Worm (Caenorhabditis elegans) whole organism, young adult: ENCODE data around the gene F37C12.18.

Experiments used
- B0035.1 ChIP-seq: sonication (generic microtip); optimal IDR thresholded peaks from 2 replicates; lab custom pipeline; 2016; ENCODE audit warnings: missing genetic modification characterization, mild to moderate bottlenecking, missing compliant biosample characterization, missing genotype, missing genetic modification reagents
- B0336.3 ChIP-seq: fragments of 200-800 bp; sonication (Bioruptor generic); IDR thresholded peaks from 2 replicates; pipeline ENCODE4 v1.3.6; 2022; ENCODE audit warnings: missing genetic modification characterization, missing compliant biosample characterization
- F22D6.2 ChIP-seq: sonication (generic microtip); optimal IDR thresholded peaks from 2 replicates; lab custom pipeline; 2016; ENCODE audit warnings: mild to moderate bottlenecking, missing genetic modification characterization, missing compliant biosample characterization
- F49E8.2 ChIP-seq: sonication (generic microtip); optimal IDR thresholded peaks from 3 replicates; lab custom pipeline; 2017; ENCODE audit warnings: missing genetic modification characterization, mild to moderate bottlenecking, missing compliant biosample characterization, antibody characterized with exemption, moderate library complexity; ENCODE audit not compliant: insufficient read depth
- F52B5.7 ChIP-seq: sonication (generic microtip); optimal IDR thresholded peaks from 2 replicates; lab custom pipeline; 2016; ENCODE audit warnings: mild to moderate bottlenecking, missing genetic modification characterization, missing compliant biosample characterization
- F55B11.4 ChIP-seq: sonication (generic microtip); optimal IDR thresholded peaks from 2 replicates; lab custom pipeline; 2016; ENCODE audit warnings: missing compliant biosample characterization, missing genetic modification characterization, borderline replicate concordance; ENCODE audit not compliant: insufficient read depth
- F57A8.1 ChIP-seq: fragments of 200-800 bp; sonication (Bioruptor generic); optimal IDR thresholded peaks from 2 replicates; lab custom pipeline; 2018; ENCODE audit warnings: mild to moderate bottlenecking, missing genetic modification characterization, moderate library complexity, missing compliant biosample characterization
- K11D2.4 ChIP-seq: fragments of 200-800 bp; sonication (Bioruptor generic); IDR thresholded peaks from 2 replicates; pipeline ENCODE4 v1.3.6; 2022; ENCODE audit warnings: missing genetic modification reagents, missing genetic modification characterization, missing compliant biosample characterization
- Y53F4B.3 ChIP-seq: fragments of 200-800 bp; sonication (Bioruptor generic); IDR thresholded peaks from 2 replicates; pipeline ENCODE4 v1.3.6; 2022; ENCODE audit warnings: missing genetic modification reagents, missing genetic modification characterization, missing compliant biosample characterization
- Y53G8AR.9 ChIP-seq: fragments of 200-800 bp; sonication (Bioruptor generic); conservative IDR thresholded peaks from 2 replicates; pipeline ENCODE4 v1.3.6; 2022; ENCODE audit warnings: missing genetic modification reagents, missing genetic modification characterization, missing compliant biosample characterization
- Y56A3A.18 ChIP-seq: fragments of 200-800 bp; sonication (Bioruptor generic); IDR thresholded peaks from 2 replicates; pipeline ENCODE4 v1.3.6; 2022; ENCODE audit warnings: missing genetic modification reagents, missing genetic modification characterization, missing compliant biosample characterization
- Y67H2A.10 ChIP-seq: fragments of 200-800 bp; sonication (Bioruptor generic); conservative IDR thresholded peaks from 2 replicates; pipeline ENCODE4 v1.3.6; 2022; ENCODE audit warnings: missing genetic modification reagents, missing genetic modification characterization, missing compliant biosample characterization
- atf-7 ChIP-seq: sonication (generic microtip); optimal IDR thresholded peaks from 2 replicates; lab custom pipeline; 2017; ENCODE audit warnings: mild to moderate bottlenecking, missing genetic modification characterization, missing compliant biosample characterization
- attf-3 ChIP-seq: fragments of 200-800 bp; sonication (Bioruptor generic); conservative IDR thresholded peaks from 2 replicates; pipeline ENCODE4 v1.3.6; 2022; ENCODE audit warnings: missing genetic modification reagents, missing genetic modification characterization, missing compliant biosample characterization
- bed-1 ChIP-seq: fragments of 200-800 bp; sonication (Bioruptor generic); IDR thresholded peaks from 2 replicates; pipeline ENCODE4 v1.3.6; 2022; ENCODE audit warnings: missing genetic modification reagents, missing genetic modification characterization, missing compliant biosample characterization
- cebp-1 ChIP-seq, 2 experiments: fragments of 200-800 bp in 1 of 2; sonication (Bioruptor generic) in 1 of 2; sonication (generic microtip) in 1 of 2; IDR thresholded peaks in 1 of 2; optimal IDR thresholded peaks in 1 of 2; 2 replicates each; pipeline versions ENCODE4 v1.3.6 to Lab custom; 2017 to 2022; ENCODE audit warnings: missing compliant biosample characterization in 2 of 2, missing genetic modification characterization in 2 of 2, mild to moderate bottlenecking in 1 of 2, missing genetic modification reagents in 1 of 2, moderate library complexity in 1 of 2
- ceh-100 ChIP-seq: fragments of 200-800 bp; sonication (Bioruptor generic); IDR thresholded peaks from 2 replicates; pipeline ENCODE4 v1.3.6; 2022; ENCODE audit warnings: missing genetic modification reagents, missing genetic modification characterization, missing compliant biosample characterization
- ceh-40 ChIP-seq: fragments of 200-800 bp; sonication (Bioruptor generic); IDR thresholded peaks from 2 replicates; pipeline ENCODE4 v1.3.6; 2022; ENCODE audit warnings: missing genetic modification characterization, missing compliant biosample characterization
- ceh-79 ChIP-seq: sonication (generic microtip); optimal IDR thresholded peaks from 2 replicates; lab custom pipeline; 2017; ENCODE audit warnings: mild to moderate bottlenecking, missing genetic modification characterization, missing compliant biosample characterization
- dpl-1 ChIP-seq: fragments of 150-350 bp; optimal IDR thresholded peaks from 2 replicates; lab custom pipeline; 2014; ENCODE audit warnings: missing biosample characterization, missing genetic modification reagents, missing genetic modification characterization
- egl-18 ChIP-seq: fragments of 200-800 bp; sonication (Bioruptor generic); IDR thresholded peaks from 2 replicates; pipeline ENCODE4 v1.3.6; 2022; ENCODE audit warnings: missing genetic modification reagents, missing genetic modification characterization, missing compliant biosample characterization
- egl-44 ChIP-seq: fragments of 200-800 bp; sonication (Bioruptor generic); IDR thresholded peaks from 2 replicates; pipeline ENCODE4 v1.3.6; 2022; ENCODE audit warnings: missing genetic modification reagents, missing genetic modification characterization, missing compliant biosample characterization
- ekl-4 ChIP-seq: fragments of 200-800 bp; sonication (Bioruptor generic); IDR thresholded peaks from 2 replicates; pipeline ENCODE4 v1.3.6; 2022; ENCODE audit warnings: missing genetic modification reagents, missing genetic modification characterization, missing compliant biosample characterization
- fkh-3 ChIP-seq: sonication (generic microtip); optimal IDR thresholded peaks from 2 replicates; lab custom pipeline; 2016; ENCODE audit warnings: mild to moderate bottlenecking, missing genetic modification characterization, missing compliant biosample characterization
- gei-17 ChIP-seq: fragments of 200-800 bp; sonication (Bioruptor generic); optimal IDR thresholded peaks from 2 replicates; lab custom pipeline; 2018; ENCODE audit warnings: mild to moderate bottlenecking, missing genetic modification characterization, missing compliant biosample characterization
- hmg-20 ChIP-seq: fragments of 200-800 bp; sonication (Bioruptor generic); IDR thresholded peaks from 2 replicates; pipeline ENCODE4 v1.3.6; 2022; ENCODE audit warnings: missing genetic modification reagents, missing genetic modification characterization, missing compliant biosample characterization
- lin-26 ChIP-seq: fragments of 200-800 bp; sonication (Bioruptor generic); IDR thresholded peaks from 2 replicates; pipeline ENCODE4 v1.3.6; 2022; ENCODE audit warnings: missing genetic modification reagents, missing genetic modification characterization, missing compliant biosample characterization
- lin-35 ChIP-seq, 3 experiments: fragments of 150-350 bp in 2 of 3; sonication (generic microtip) in 1 of 3; optimal IDR thresholded peaks; 2 replicates each; lab custom pipeline; 2014 to 2018; ENCODE audit warnings: missing biosample characterization in 3 of 3, missing genetic modification characterization in 3 of 3, missing genetic modification reagents in 3 of 3
- madf-10 ChIP-seq: sonication (generic microtip); optimal IDR thresholded peaks from 2 replicates; lab custom pipeline; 2016; ENCODE audit warnings: mild to moderate bottlenecking, missing genetic modification characterization, missing compliant biosample characterization
- madf-3 ChIP-seq: fragments of 200-800 bp; sonication (Bioruptor generic); IDR thresholded peaks from 2 replicates; pipeline ENCODE4 v1.3.6; 2022; ENCODE audit warnings: missing genetic modification reagents, missing genetic modification characterization, missing compliant biosample characterization
- madf-6 ChIP-seq: fragments of 200-800 bp; sonication (Bioruptor generic); IDR thresholded peaks from 2 replicates; pipeline ENCODE4 v1.3.6; 2022; ENCODE audit warnings: missing genetic modification reagents, missing genetic modification characterization, missing compliant biosample characterization
- mcd-1 ChIP-seq: fragments of 200-800 bp; sonication (Bioruptor generic); IDR thresholded peaks from 2 replicates; pipeline ENCODE4 v1.3.6; 2022; ENCODE audit warnings: missing genetic modification reagents, missing genetic modification characterization, missing compliant biosample characterization
- mes-4 ChIP-seq: sonication (generic microtip); optimal IDR thresholded peaks from 2 replicates; lab custom pipeline; 2016; ENCODE audit warnings: missing genotype, missing genetic modification characterization, missing compliant biosample characterization
- nfya-1 ChIP-seq: sonication (generic microtip); optimal IDR thresholded peaks from 2 replicates; lab custom pipeline; 2017; ENCODE audit warnings: antibody characterized with exemption, missing compliant biosample characterization, missing genetic modification characterization, borderline replicate concordance; ENCODE audit not compliant: insufficient read depth
- nhr-27 ChIP-seq: fragments of 200-800 bp; sonication (Bioruptor generic); optimal IDR thresholded peaks from 2 replicates; lab custom pipeline; 2018; ENCODE audit warnings: mild to moderate bottlenecking, missing genetic modification characterization, moderate library complexity, missing compliant biosample characterization
- nhr-80 ChIP-seq: sonication (generic microtip); optimal IDR thresholded peaks from 2 replicates; lab custom pipeline; 2016; ENCODE audit warnings: missing genetic modification characterization, missing compliant biosample characterization
- pha-4 ChIP-seq: fragments of 150-350 bp; sonication (generic microtip); optimal IDR thresholded peaks from 2 replicates; lab custom pipeline; 2014; ENCODE audit warnings: missing biosample characterization, missing genetic modification reagents, missing genetic modification characterization
- rec-8 ChIP-seq, 2 experiments: sonication (generic microtip); optimal IDR thresholded peaks; 2 replicates each; lab custom pipeline; 2016; ENCODE audit warnings: mild to moderate bottlenecking in 2 of 2, missing genetic modification characterization in 2 of 2, missing genetic modification reagents in 2 of 2, missing genotype in 2 of 2, missing biosample characterization in 1 of 2, missing compliant biosample characterization in 1 of 2, moderate library complexity in 1 of 2
- repo-1 ChIP-seq: sonication (generic microtip); optimal IDR thresholded peaks from 2 replicates; lab custom pipeline; 2017; ENCODE audit warnings: mild to moderate bottlenecking, missing genetic modification characterization, missing compliant biosample characterization
- rpc-1 ChIP-seq, 2 experiments: fragments of 150-350 bp in 1 of 2; sonication (generic microtip) in 1 of 2; optimal IDR thresholded peaks; 2 replicates each; lab custom pipeline; 2014 to 2018; ENCODE audit warnings: missing biosample characterization in 1 of 2, missing genetic modification characterization in 1 of 2, missing genetic modification reagents in 1 of 2, missing genotype in 1 of 2
- snpc-1.1 ChIP-seq: sonication (generic microtip); optimal IDR thresholded peaks from 2 replicates; lab custom pipeline; 2017; ENCODE audit warnings: missing genetic modification characterization, mild to moderate bottlenecking, missing compliant biosample characterization, antibody characterized with exemption, moderate library complexity, missing genotype, missing genetic modification reagents; ENCODE audit not compliant: insufficient read depth
- snpc-1.3 ChIP-seq: sonication (generic microtip); optimal IDR thresholded peaks from 2 replicates; lab custom pipeline; 2017; ENCODE audit warnings: missing genetic modification characterization, mild to moderate bottlenecking, missing compliant biosample characterization, antibody characterized with exemption, moderate library complexity, missing genotype, missing genetic modification reagents; ENCODE audit not compliant: insufficient read depth
- somi-1 ChIP-seq: fragments of 200-800 bp; sonication (Bioruptor generic); optimal IDR thresholded peaks from 2 replicates; lab custom pipeline; 2018; ENCODE audit warnings: mild to moderate bottlenecking, missing genetic modification characterization, missing compliant biosample characterization
- tbp1 ChIP-seq: fragments of 200-800 bp; sonication (Bioruptor generic); optimal IDR thresholded peaks from 2 replicates; lab custom pipeline; 2018; ENCODE audit warnings: mild to moderate bottlenecking, missing genetic modification characterization, missing compliant biosample characterization
- tbx-9 ChIP-seq: sonication (generic microtip); optimal IDR thresholded peaks from 2 replicates; lab custom pipeline; 2016; ENCODE audit warnings: borderline replicate concordance, missing genetic modification characterization, inconsistent platforms, missing compliant biosample characterization
- ztf-22 ChIP-seq: fragments of 200-800 bp; sonication (Bioruptor generic); optimal IDR thresholded peaks from 2 replicates; lab custom pipeline; 2018; ENCODE audit warnings: mild to moderate bottlenecking, missing genetic modification characterization, moderate library complexity, missing compliant biosample characterization

The F37C12.18 gene

ce11 chrIII:7189581-7190128 is 5.6 kb downstream of the F37C12.18 start, which contains the start of gene rps-21 (continued):
- TF ChIP-seq B0035.1 (tag; lab: Kevin White, UChicago) (no peak), Y56A3A.18 (GFP tag; lab: Robert Waterston, UW) (no peak), snpc-1.1 (tag; lab: Kevin White, UChicago) (no peak), rec-8 (tag; optimal IDR thresholded peaks at IDR 0.05; lab: Kevin White, UChicago) (no peak), egl-44 (no peak), lin-26 (no peak), F55B11.4 (tag; lab: Kevin White, UChicago) (no peak), snpc-1.3 (peak; percentile 26), cebp-1 (GFP tag; IDR thresholded peaks at IDR 0.05; lab: Robert Waterston, UW) (0 out of 2 replicates have a peak, but pooled peaks have one; percentile 10), cebp-1 (tag; optimal IDR thresholded peaks at IDR 0.05; lab: Kevin White, UChicago) (peak; percentile 42), ceh-100 (GFP tag; lab: Robert Waterston, UW) (peak; percentile 46; the same call in 1 of the 2 replicates), tbx-9 (tag; lab: Kevin White, UChicago) (no peak), ekl-4 (GFP tag; lab: Robert Waterston, UW) (0 out of 2 replicates have a peak, but pooled peaks have one; percentile 23), nhr-80 (tag; lab: Kevin White, UChicago) (peak; percentile 42), F52B5.7 (tag; lab: Kevin White, UChicago) (no peak), B0336.3 (GFP tag; lab: Robert Waterston, UW) (no peak), attf-3 (GFP tag; lab: Robert Waterston, UW) (peak; percentile 34), tbp1 (GFP tag; lab: Kevin White, UChicago) (peak; percentile 47), Y53G8AR.9 (GFP tag; lab: Robert Waterston, UW) (0 out of 2 replicates have a peak, but pooled peaks have one; percentile 14), F57A8.1 (no peak), hmg-20 (GFP tag; lab: Robert Waterston, UW) (no peak), lin-35 (GFP tag; optimal IDR thresholded peaks at IDR 0.05; lab: Kevin White, UChicago) (peak in 1 of 3 experiments; percentile 74), pha-4 (tag; lab: Kevin White, UChicago) (no peak), repo-1 (no peak), fkh-3 (tag; lab: Kevin White, UChicago) (no peak), K11D2.4 (no peak), somi-1 (GFP tag; lab: Kevin White, UChicago) (no peak), nhr-27 (no peak), rpc-1 (optimal IDR thresholded peaks at IDR 0.05; lab: Kevin White, UChicago) (no peak), rpc-1 (tag; optimal IDR thresholded peaks at IDR 0.05; lab: Kevin White, UChicago) (no peak), ceh-79 (tag; lab: Kevin White, UChicago) (no peak), gei-17 (GFP tag; lab: Kevin White, UChicago) (no peak), Y53F4B.3 (GFP tag; lab: Robert Waterston, UW) (no peak), ceh-40 (no peak), nfya-1 (no peak), bed-1 (GFP tag; lab: Robert Waterston, UW) (no peak), madf-3 (GFP tag; lab: Robert Waterston, UW) (0 out of 2 replicates have a peak, but pooled peaks have one; percentile 16), dpl-1 (GFP tag; lab: Kevin White, UChicago) (peak; percentile 51), F22D6.2 (tag; lab: Kevin White, UChicago) (no peak), mes-4 (no peak), madf-10 (tag; lab: Kevin White, UChicago) (peak; percentile 22), mcd-1 (GFP tag; lab: Robert Waterston, UW) (peak; percentile 77), Y67H2A.10 (no peak), madf-6 (peak; percentile 59), ztf-22 (no peak), atf-7 (tag; lab: Kevin White, UChicago) (no peak), egl-18 (GFP tag; lab: Robert Waterston, UW) (no peak), F49E8.2 (tag; lab: Kevin White, UChicago) (no peak)
